Fruit fly (Drosophila melanogaster) whole organism: ENCODE measurements around the gene CG10738.

Experiments
- CG8478 ChIP-seq: fragments of >200 bp; optimal IDR thresholded peaks from 2 replicates; lab custom pipeline; 2018; ENCODE audit warnings: inconsistent platforms
- EcR ChIP-seq, 2 experiments: fragments of >200 bp; optimal IDR thresholded peaks; 2 replicates each; lab custom pipeline; 2017; ENCODE audit warnings: missing biosample characterization in 2 of 2, missing genetic modification characterization in 2 of 2, missing genetic modification reagents in 2 of 2
- pan ChIP-seq: fragments of >200 bp; optimal IDR thresholded peaks from 2 replicates; lab custom pipeline; 2017
- psq ChIP-seq: fragments of >200 bp; optimal IDR thresholded peaks from 2 replicates; lab custom pipeline; 2017
- usp ChIP-seq: fragments of >200 bp; optimal IDR thresholded peaks from 2 replicates; lab custom pipeline; 2017; ENCODE audit warnings: missing biosample characterization, missing genetic modification characterization, mixed read lengths

DNA sequence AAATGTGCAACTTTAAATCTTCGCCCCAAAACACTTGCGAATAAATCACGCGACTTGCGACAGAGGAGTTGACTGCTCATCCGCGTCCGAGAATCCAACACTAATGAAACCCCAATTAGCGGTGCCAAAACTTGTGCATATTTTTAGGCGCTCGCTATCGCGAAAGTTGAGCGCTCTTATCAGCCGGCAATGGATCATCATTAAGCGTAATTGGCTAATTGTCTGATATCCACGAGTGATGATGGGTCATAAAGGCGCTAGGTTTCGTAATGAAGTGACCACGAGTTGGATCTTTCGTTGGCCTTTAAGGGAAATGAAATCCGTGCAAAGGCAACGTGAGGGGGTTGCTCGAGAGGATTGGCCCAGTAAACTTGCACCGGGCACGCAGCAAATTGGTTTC is 4.2 kb downstream of the CG10738 start:
- no peak for TF ChIP-seq EcR (GFP tag; optimal IDR thresholded peaks at IDR 0.05; lab: Kevin White, UChicago)
- no peak for TF ChIP-seq usp (GFP tag; lab: Kevin White, UChicago)
- no peak for TF ChIP-seq CG8478 (lab: Kevin White, UChicago)
- TF ChIP-seq pan (lab: Kevin White, UChicago) = no peak
- TF ChIP-seq psq (lab: Kevin White, UChicago) = no peak
